Worm (Caenorhabditis elegans) whole organism, young adult: ENCODE results near the gene atx-2.

Experiments
- B0035.1 ChIP-seq: sonication (generic microtip); optimal IDR thresholded peaks from 2 replicates; lab custom pipeline; 2016; ENCODE audit warnings: missing genetic modification characterization, mild to moderate bottlenecking, missing compliant biosample characterization, missing genotype, missing genetic modification reagents
- B0261.1 ChIP-seq: sonication (generic microtip); optimal IDR thresholded peaks from 2 replicates; lab custom pipeline; 2016; ENCODE audit warnings: mild to moderate bottlenecking, missing genetic modification characterization, moderate library complexity, missing compliant biosample characterization
- C06A6.2 ChIP-seq: fragments of 200-800 bp; sonication (Bioruptor generic); conservative IDR thresholded peaks from 2 replicates; pipeline ENCODE4 v1.3.6; 2022; ENCODE audit warnings: missing genetic modification characterization, missing compliant biosample characterization
- F33H1.4 ChIP-seq: fragments of 200-800 bp; sonication (Bioruptor generic); IDR thresholded peaks from 2 replicates; pipeline ENCODE4 v1.3.6; 2022; ENCODE audit warnings: missing genetic modification reagents, missing genetic modification characterization, missing compliant biosample characterization
- F37B4.10 ChIP-seq: fragments of 200-800 bp; sonication (Bioruptor generic); IDR thresholded peaks from 2 replicates; pipeline ENCODE4 v1.3.6; 2022; ENCODE audit warnings: missing genetic modification characterization, missing compliant biosample characterization
- F52B5.7 ChIP-seq: sonication (generic microtip); optimal IDR thresholded peaks from 2 replicates; lab custom pipeline; 2016; ENCODE audit warnings: mild to moderate bottlenecking, missing genetic modification characterization, missing compliant biosample characterization
- T26A5.8 ChIP-seq: sonication (generic microtip); optimal IDR thresholded peaks from 2 replicates; lab custom pipeline; 2016; ENCODE audit warnings: missing genetic modification characterization, missing compliant biosample characterization
- attf-3 ChIP-seq: fragments of 200-800 bp; sonication (Bioruptor generic); conservative IDR thresholded peaks from 2 replicates; pipeline ENCODE4 v1.3.6; 2022; ENCODE audit warnings: missing genetic modification reagents, missing genetic modification characterization, missing compliant biosample characterization
- attf-5 ChIP-seq: fragments of 200-800 bp; sonication (Bioruptor generic); optimal IDR thresholded peaks from 2 replicates; lab custom pipeline; 2018; ENCODE audit warnings: mild to moderate bottlenecking, missing genetic modification characterization, missing compliant biosample characterization
- bed-2 ChIP-seq: fragments of 200-800 bp; sonication (Bioruptor generic); IDR thresholded peaks from 2 replicates; pipeline ENCODE4 v1.3.6; 2022; ENCODE audit warnings: missing genetic modification reagents, missing genetic modification characterization, missing compliant biosample characterization
- ceh-27 ChIP-seq: fragments of 200-800 bp; sonication (Bioruptor generic); optimal IDR thresholded peaks from 2 replicates; lab custom pipeline; 2018; ENCODE audit warnings: mild to moderate bottlenecking, missing genetic modification characterization, moderate library complexity, missing compliant biosample characterization
- ceh-79 ChIP-seq: sonication (generic microtip); optimal IDR thresholded peaks from 2 replicates; lab custom pipeline; 2017; ENCODE audit warnings: mild to moderate bottlenecking, missing genetic modification characterization, missing compliant biosample characterization
- egl-44 ChIP-seq: fragments of 200-800 bp; sonication (Bioruptor generic); IDR thresholded peaks from 2 replicates; pipeline ENCODE4 v1.3.6; 2022; ENCODE audit warnings: missing genetic modification reagents, missing genetic modification characterization, missing compliant biosample characterization
- egrh-3 ChIP-seq: fragments of 200-800 bp; sonication (Bioruptor generic); IDR thresholded peaks from 2 replicates; pipeline ENCODE4 v1.3.6; 2022; ENCODE audit warnings: missing genetic modification reagents, missing genetic modification characterization, missing compliant biosample characterization
- ets-4 ChIP-seq: fragments of 200-800 bp; sonication (Bioruptor generic); optimal IDR thresholded peaks from 2 replicates; lab custom pipeline; 2018; ENCODE audit warnings: mild to moderate bottlenecking, missing genetic modification characterization, missing compliant biosample characterization
- fkh-3 ChIP-seq: sonication (generic microtip); optimal IDR thresholded peaks from 2 replicates; lab custom pipeline; 2016; ENCODE audit warnings: mild to moderate bottlenecking, missing genetic modification characterization, missing compliant biosample characterization
- him-1 ChIP-seq: sonication (generic microtip); optimal IDR thresholded peaks from 2 replicates; lab custom pipeline; 2016; ENCODE audit warnings: missing genotype, missing genetic modification reagents, missing genetic modification characterization, missing compliant biosample characterization
- hlh-26 ChIP-seq: fragments of 200-800 bp; sonication (Bioruptor generic); conservative IDR thresholded peaks from 2 replicates; pipeline ENCODE4 v1.3.6; 2022; ENCODE audit warnings: missing genetic modification reagents, missing genetic modification characterization, missing compliant biosample characterization
- hmg-20 ChIP-seq: fragments of 200-800 bp; sonication (Bioruptor generic); IDR thresholded peaks from 2 replicates; pipeline ENCODE4 v1.3.6; 2022; ENCODE audit warnings: missing genetic modification reagents, missing genetic modification characterization, missing compliant biosample characterization
- hrde-1 ChIP-seq: sonication (generic microtip); optimal IDR thresholded peaks from 2 replicates; lab custom pipeline; 2016; ENCODE audit warnings: missing genetic modification characterization, mild to moderate bottlenecking, missing compliant biosample characterization, moderate library complexity, missing genotype, missing genetic modification reagents, borderline replicate concordance
- hsf-1 ChIP-seq: fragments of 200-800 bp; sonication (Bioruptor generic); IDR thresholded peaks from 2 replicates; pipeline ENCODE4 v1.3.6; 2022; ENCODE audit warnings: missing genetic modification reagents, missing genetic modification characterization, missing compliant biosample characterization
- lag-1 ChIP-seq: fragments of 200-800 bp; sonication (Bioruptor generic); IDR thresholded peaks from 2 replicates; pipeline ENCODE4 v1.3.6; 2022; ENCODE audit warnings: missing genetic modification reagents, missing genetic modification characterization, missing compliant biosample characterization
- lin-26 ChIP-seq: fragments of 200-800 bp; sonication (Bioruptor generic); IDR thresholded peaks from 2 replicates; pipeline ENCODE4 v1.3.6; 2022; ENCODE audit warnings: missing genetic modification reagents, missing genetic modification characterization, missing compliant biosample characterization
- lin-35 ChIP-seq, 3 experiments: fragments of 150-350 bp in 2 of 3; sonication (generic microtip) in 1 of 3; optimal IDR thresholded peaks; 2 replicates each; lab custom pipeline; 2014 to 2018; ENCODE audit warnings: missing biosample characterization in 3 of 3, missing genetic modification characterization in 3 of 3, missing genetic modification reagents in 3 of 3
- lir-1 ChIP-seq: fragments of 200-800 bp; sonication (Bioruptor generic); conservative IDR thresholded peaks from 2 replicates; pipeline ENCODE4 v1.3.6; 2022; ENCODE audit warnings: missing genetic modification reagents, missing genetic modification characterization, missing compliant biosample characterization
- madf-10 ChIP-seq: sonication (generic microtip); optimal IDR thresholded peaks from 2 replicates; lab custom pipeline; 2016; ENCODE audit warnings: mild to moderate bottlenecking, missing genetic modification characterization, missing compliant biosample characterization
- mes-4 ChIP-seq: sonication (generic microtip); optimal IDR thresholded peaks from 2 replicates; lab custom pipeline; 2016; ENCODE audit warnings: missing genotype, missing genetic modification characterization, missing compliant biosample characterization
- nfya-1 ChIP-seq: sonication (generic microtip); optimal IDR thresholded peaks from 2 replicates; lab custom pipeline; 2017; ENCODE audit warnings: antibody characterized with exemption, missing compliant biosample characterization, missing genetic modification characterization, borderline replicate concordance; ENCODE audit not compliant: insufficient read depth
- nfya-2 ChIP-seq: fragments of 200-800 bp; sonication (Bioruptor generic); IDR thresholded peaks from 2 replicates; pipeline ENCODE4 v1.3.6; 2022; ENCODE audit warnings: missing genetic modification reagents, missing genetic modification characterization, missing compliant biosample characterization
- nhr-120 ChIP-seq: fragments of 200-800 bp; sonication (Bioruptor generic); IDR thresholded peaks from 2 replicates; pipeline ENCODE4 v1.3.6; 2022; ENCODE audit warnings: missing genetic modification characterization, missing compliant biosample characterization
- nhr-80 ChIP-seq: sonication (generic microtip); optimal IDR thresholded peaks from 2 replicates; lab custom pipeline; 2016; ENCODE audit warnings: missing genetic modification characterization, missing compliant biosample characterization
- pha-4 ChIP-seq: fragments of 150-350 bp; sonication (generic microtip); optimal IDR thresholded peaks from 2 replicates; lab custom pipeline; 2014; ENCODE audit warnings: missing biosample characterization, missing genetic modification reagents, missing genetic modification characterization
- rcor-1 ChIP-seq: fragments of 200-800 bp; sonication (Bioruptor generic); IDR thresholded peaks from 2 replicates; pipeline ENCODE4 v1.3.6; 2022; ENCODE audit warnings: missing genetic modification reagents, missing genetic modification characterization, missing compliant biosample characterization
- rec-8 ChIP-seq, 2 experiments: sonication (generic microtip); optimal IDR thresholded peaks; 2 replicates each; lab custom pipeline; 2016; ENCODE audit warnings: mild to moderate bottlenecking in 2 of 2, missing genetic modification characterization in 2 of 2, missing genetic modification reagents in 2 of 2, missing genotype in 2 of 2, missing biosample characterization in 1 of 2, missing compliant biosample characterization in 1 of 2, moderate library complexity in 1 of 2
- repo-1 ChIP-seq: sonication (generic microtip); optimal IDR thresholded peaks from 2 replicates; lab custom pipeline; 2017; ENCODE audit warnings: mild to moderate bottlenecking, missing genetic modification characterization, missing compliant biosample characterization
- sptf-2 ChIP-seq: fragments of 200-800 bp; sonication (Bioruptor generic); optimal IDR thresholded peaks from 2 replicates; lab custom pipeline; 2018; ENCODE audit warnings: mild to moderate bottlenecking, missing genetic modification characterization, missing compliant biosample characterization
- tbp1 ChIP-seq: fragments of 200-800 bp; sonication (Bioruptor generic); optimal IDR thresholded peaks from 2 replicates; lab custom pipeline; 2018; ENCODE audit warnings: mild to moderate bottlenecking, missing genetic modification characterization, missing compliant biosample characterization
- tbx-9 ChIP-seq: sonication (generic microtip); optimal IDR thresholded peaks from 2 replicates; lab custom pipeline; 2016; ENCODE audit warnings: borderline replicate concordance, missing genetic modification characterization, inconsistent platforms, missing compliant biosample characterization
- tlf-1 ChIP-seq: fragments of 200-800 bp; sonication (Bioruptor generic); optimal IDR thresholded peaks from 2 replicates; lab custom pipeline; 2018; ENCODE audit warnings: mild to moderate bottlenecking, missing genetic modification characterization, missing compliant biosample characterization
- zfh-2 ChIP-seq: fragments of 200-800 bp; sonication (Bioruptor generic); conservative IDR thresholded peaks from 2 replicates; pipeline ENCODE4 v1.3.6; 2022; ENCODE audit warnings: missing genetic modification reagents, missing genetic modification characterization, missing compliant biosample characterization
- zim-3 ChIP-seq: sonication (generic microtip); optimal IDR thresholded peaks from 2 replicates; lab custom pipeline; 2017; ENCODE audit warnings: mild to moderate bottlenecking, missing genetic modification characterization, moderate library complexity, missing compliant biosample characterization
- ztf-18 ChIP-seq: sonication (generic microtip); optimal IDR thresholded peaks from 2 replicates; lab custom pipeline; 2016; ENCODE audit warnings: missing genotype, mild to moderate bottlenecking, missing genetic modification characterization, missing compliant biosample characterization
- ztf-25 ChIP-seq: fragments of 200-800 bp; sonication (Bioruptor generic); IDR thresholded peaks from 2 replicates; pipeline ENCODE4 v1.3.6; 2022; ENCODE audit warnings: missing genetic modification reagents, missing genetic modification characterization, missing compliant biosample characterization
- ztf-28 ChIP-seq: fragments of 200-800 bp; sonication (Bioruptor generic); IDR thresholded peaks from 2 replicates; pipeline ENCODE4 v1.3.6; 2022; ENCODE audit warnings: missing genetic modification reagents, missing genetic modification characterization, missing compliant biosample characterization
- ztf-6 ChIP-seq: fragments of 200-800 bp; sonication (Bioruptor generic); IDR thresholded peaks from 2 replicates; pipeline ENCODE4 v1.3.6; 2022; ENCODE audit warnings: missing genetic modification reagents, missing genetic modification characterization, missing compliant biosample characterization

The atx-2 gene

DNA sequence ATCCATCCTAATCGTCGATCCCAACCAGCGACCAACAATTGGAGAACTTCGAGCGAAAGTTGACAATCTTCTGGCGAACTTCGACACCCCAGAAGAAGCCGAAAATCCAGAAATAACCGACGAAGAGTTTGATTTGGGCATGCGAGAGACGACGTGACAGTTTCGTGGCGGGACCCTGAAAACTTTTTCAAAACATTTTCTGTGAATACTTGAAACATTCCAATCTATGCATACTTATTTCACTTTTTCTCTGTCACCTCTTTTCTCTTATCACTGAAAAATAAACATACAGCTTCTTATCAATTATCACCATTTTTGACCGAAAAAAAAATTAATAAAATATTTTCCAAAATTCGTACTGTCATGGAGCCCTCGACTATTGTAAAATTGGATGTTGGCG, 20.8 kb downstream of the atx-2 start, which contains the start of gene D2045.8:
Gene D2045.8 (plus strand): TSS at position 301 of the 400 bp plus-strand sequence.
- no peak for TF ChIP-seq tlf-1 (GFP tag; lab: Kevin White, UChicago)
- no peak for TF ChIP-seq egrh-3 (GFP tag; lab: Robert Waterston, UW)
- TF ChIP-seq bed-2 (GFP tag; lab: Robert Waterston, UW), result no peak
- no peak for TF ChIP-seq pha-4 (tag; lab: Kevin White, UChicago)
- TF ChIP-seq C06A6.2 (GFP tag; lab: Robert Waterston, UW), result no peak
- TF ChIP-seq nfya-1, result no peak
- TF ChIP-seq B0261.1 (tag; lab: Kevin White, UChicago), result no peak
- TF ChIP-seq nfya-2 (GFP tag; lab: Robert Waterston, UW), result no peak
- TF ChIP-seq hlh-26 (GFP tag; lab: Robert Waterston, UW), result no peak
- TF ChIP-seq egl-44 (GFP tag; lab: Robert Waterston, UW), result no peak
- TF ChIP-seq attf-3, result no peak
- no peak for TF ChIP-seq tbp1 (GFP tag; lab: Kevin White, UChicago)

DNA sequence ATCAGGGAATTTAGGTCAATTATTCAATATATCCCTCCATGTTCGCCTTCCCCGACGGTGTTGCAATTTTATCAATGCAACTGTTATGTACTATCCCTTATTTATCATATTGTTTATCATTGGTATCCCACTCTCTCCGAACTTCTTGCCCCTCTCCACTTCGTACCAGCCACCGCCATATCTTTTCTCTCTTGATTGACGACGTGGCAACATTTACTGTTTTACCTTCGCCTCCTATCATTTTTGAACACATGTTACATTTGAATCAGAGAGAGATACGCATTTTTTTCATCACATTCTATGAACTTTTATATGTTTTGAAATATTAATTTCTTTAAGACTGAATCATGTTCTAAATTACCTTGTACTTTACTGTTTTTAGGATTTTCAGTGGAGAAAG, 25.3 kb downstream of the atx-2 start:
- TF ChIP-seq tbx-9 (tag; lab: Kevin White, UChicago) (no peak), rcor-1 (GFP tag; lab: Robert Waterston, UW) (no peak), madf-10 (tag; lab: Kevin White, UChicago) (no peak), mes-4 (no peak), lin-26 (GFP tag; lab: Robert Waterston, UW) (no peak), nfya-1 (no peak), ztf-25 (GFP tag; lab: Robert Waterston, UW) (no peak), attf-5 (no peak), hmg-20 (GFP tag; lab: Robert Waterston, UW) (no peak)

DNA sequence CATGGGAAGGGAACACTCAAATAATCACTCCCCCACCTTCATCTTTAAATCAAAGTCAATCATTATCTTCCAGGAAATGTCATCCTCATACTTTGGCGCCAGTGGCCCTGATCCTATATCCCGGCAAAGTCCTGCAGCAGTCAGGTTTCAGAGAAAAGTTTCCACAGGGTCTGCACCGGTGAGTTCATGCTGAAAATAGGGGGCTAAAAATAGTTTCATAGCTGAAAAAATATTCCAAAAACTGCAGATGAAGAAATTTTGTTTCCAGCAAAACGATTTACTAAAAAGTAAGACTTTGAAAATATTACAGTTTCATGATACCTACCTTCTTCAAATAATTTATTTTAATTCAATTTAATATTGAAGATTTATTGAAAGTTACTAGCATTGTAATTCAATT, 26.9 kb downstream of the atx-2 start, which contains the start of gene ptr-25:
Gene ptr-25 (plus strand): TSS at position 73 of the 400 bp plus-strand sequence.
- TF ChIP-seq ztf-28 (GFP tag; lab: Robert Waterston, UW) (no peak), ceh-27 (no peak), rec-8 (tag; optimal IDR thresholded peaks at IDR 0.05; lab: Kevin White, UChicago) (no peak), nhr-120 (no peak), ztf-6 (GFP tag; lab: Robert Waterston, UW) (no peak), zim-3 (tag; lab: Kevin White, UChicago) (no peak), hmg-20 (GFP tag; lab: Robert Waterston, UW) (no peak), F37B4.10 (GFP tag; lab: Robert Waterston, UW) (no peak), rcor-1 (GFP tag; lab: Robert Waterston, UW) (no peak), ets-4 (no peak), fkh-3 (tag; lab: Kevin White, UChicago) (no peak), madf-10 (tag; lab: Kevin White, UChicago) (no peak), B0035.1 (tag; lab: Kevin White, UChicago) (no peak), F52B5.7 (tag; lab: Kevin White, UChicago) (no peak), hrde-1 (tag; lab: Kevin White, UChicago) (no peak), nhr-80 (tag; lab: Kevin White, UChicago) (no peak), pha-4 (tag; lab: Kevin White, UChicago) (no peak)

DNA sequence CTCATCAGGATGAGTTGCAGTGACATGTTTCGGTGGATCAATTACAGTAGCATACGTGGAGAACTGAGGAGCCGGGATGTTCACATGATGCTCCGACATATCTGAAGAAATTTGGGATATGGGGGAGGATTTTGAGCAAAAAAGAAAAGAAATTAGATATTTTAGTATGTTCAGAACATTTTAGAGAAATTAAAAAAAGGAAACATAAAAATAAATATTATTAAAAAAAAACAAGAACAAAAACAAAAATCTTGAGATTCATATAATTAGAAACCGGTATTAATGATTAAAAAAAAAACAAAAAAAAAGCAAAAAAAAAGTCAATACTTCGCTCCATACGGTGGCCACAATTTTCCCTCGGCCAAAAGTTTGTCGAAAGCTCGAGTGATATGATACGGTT, 42.6 kb downstream of the atx-2 start, which contains the start of gene rab-33:
Gene rab-33 (minus strand): TSS at position 101 of the 400 bp plus-strand sequence.
- TF ChIP-seq B0035.1 (tag; lab: Kevin White, UChicago) (no peak), him-1 (tag; lab: Kevin White, UChicago) (no peak), T26A5.8 (tag; lab: Kevin White, UChicago) (no peak), F33H1.4 (GFP tag; lab: Robert Waterston, UW) (no peak), ceh-79 (no peak), rcor-1 (GFP tag; lab: Robert Waterston, UW) (no peak), ztf-18 (no peak), zfh-2 (GFP tag; lab: Robert Waterston, UW) (no peak), lag-1 (no peak), lin-35 (GFP tag; optimal IDR thresholded peaks at IDR 0.05; lab: Kevin White, UChicago) (no peak), attf-3 (no peak), hsf-1 (no peak), repo-1 (no peak), lir-1 (GFP tag; lab: Robert Waterston, UW) (no peak), sptf-2 (GFP tag; lab: Kevin White, UChicago) (no peak), nfya-2 (GFP tag; lab: Robert Waterston, UW) (no peak)
